Fruit fly (Drosophila melanogaster) whole organism, adult: ENCODE measurements around the gene puf.

Experiments
- CG11617 ChIP-seq: fragments of 200-800 bp; sonication (Bioruptor generic); optimal IDR thresholded peaks from 2 replicates; lab custom pipeline; 2017; ENCODE audit warnings: mild to moderate bottlenecking, missing biosample characterization, missing genetic modification reagents, missing genetic modification characterization
- CG12768 ChIP-seq: fragments of 200-800 bp; sonication (Bioruptor generic); optimal IDR thresholded peaks from 2 replicates; lab custom pipeline; 2017; ENCODE audit warnings: missing biosample characterization, missing genetic modification characterization, mild to moderate bottlenecking, moderate library complexity, missing genetic modification reagents
- CG14711 ChIP-seq: fragments of 200-800 bp; sonication (Bioruptor generic); optimal IDR thresholded peaks from 2 replicates; lab custom pipeline; 2018; ENCODE audit warnings: missing biosample characterization, mild to moderate bottlenecking, missing genetic modification characterization, moderate library complexity
- CG1620 ChIP-seq: fragments of 200-800 bp; sonication (Bioruptor generic); optimal IDR thresholded peaks from 2 replicates; lab custom pipeline; 2016; ENCODE audit warnings: missing biosample characterization, missing genetic modification characterization
- CG33017 ChIP-seq: fragments of 200-800 bp; sonication (Bioruptor generic); optimal IDR thresholded peaks from 2 replicates; lab custom pipeline; 2018; ENCODE audit warnings: missing biosample characterization, mild to moderate bottlenecking, missing genetic modification characterization, moderate library complexity
- CG5204 ChIP-seq: fragments of 200-800 bp; sonication (Bioruptor generic); optimal IDR thresholded peaks from 2 replicates; lab custom pipeline; 2016; ENCODE audit warnings: missing biosample characterization, missing genetic modification characterization
- CG7045 ChIP-seq: fragments of 200-800 bp; sonication (Bioruptor generic); optimal IDR thresholded peaks from 2 replicates; lab custom pipeline; 2017; ENCODE audit warnings: missing biosample characterization, mild to moderate bottlenecking, missing genetic modification characterization
- CG7101 ChIP-seq: fragments of 200-800 bp; sonication (Bioruptor generic); optimal IDR thresholded peaks from 2 replicates; lab custom pipeline; 2018; ENCODE audit warnings: missing biosample characterization, mild to moderate bottlenecking, missing genetic modification characterization, moderate library complexity
- Clk ChIP-seq: fragments of 200-800 bp; sonication (Bioruptor generic); optimal IDR thresholded peaks from 2 replicates; lab custom pipeline; 2017; ENCODE audit warnings: missing biosample characterization, missing genetic modification characterization
- Crg-1 ChIP-seq: fragments of 200-800 bp; sonication (Bioruptor generic); optimal IDR thresholded peaks from 2 replicates; lab custom pipeline; 2016; ENCODE audit warnings: missing biosample characterization, missing genetic modification characterization
- Hr96 ChIP-seq: fragments of 200-800 bp; sonication (Bioruptor generic); optimal IDR thresholded peaks from 2 replicates; lab custom pipeline; 2016; ENCODE audit warnings: missing biosample characterization, missing genetic modification characterization
- Mnt ChIP-seq: fragments of 200-800 bp; sonication (Bioruptor generic); optimal IDR thresholded peaks from 2 replicates; lab custom pipeline; 2016; ENCODE audit warnings: missing biosample characterization, mild to moderate bottlenecking, missing genetic modification characterization
- bab1 ChIP-seq: fragments of 200-800 bp; sonication (Bioruptor generic); optimal IDR thresholded peaks from 3 replicates; lab custom pipeline; 2019; ENCODE audit warnings: missing biosample characterization, mild to moderate bottlenecking, missing genetic modification characterization, moderate library complexity
- cic ChIP-seq: fragments of 200-800 bp; sonication (Bioruptor generic); optimal IDR thresholded peaks from 2 replicates; lab custom pipeline; 2017; ENCODE audit warnings: missing biosample characterization, mild to moderate bottlenecking, missing genetic modification characterization, moderate library complexity
- kay ChIP-seq: fragments of 200-800 bp; sonication (Bioruptor generic); peaks from one replicate; lab custom pipeline; 2016; ENCODE audit warnings: missing biosample characterization, missing genetic modification characterization, borderline replicate concordance
- ovo ChIP-seq: fragments of 200-800 bp; sonication (Bioruptor generic); optimal IDR thresholded peaks from 2 replicates; lab custom pipeline; 2016; ENCODE audit warnings: missing biosample characterization, missing genetic modification characterization
- pad ChIP-seq: fragments of 200-800 bp; sonication (Bioruptor generic); optimal IDR thresholded peaks from 3 replicates; lab custom pipeline; 2017; ENCODE audit warnings: missing biosample characterization, missing genetic modification characterization, mild to moderate bottlenecking, moderate library complexity, missing genetic modification reagents
- tj ChIP-seq: fragments of 200-800 bp; sonication (Bioruptor generic); optimal IDR thresholded peaks from 3 replicates; lab custom pipeline; 2017; ENCODE audit warnings: missing biosample characterization, mild to moderate bottlenecking, missing genetic modification characterization, moderate library complexity
- toe ChIP-seq: fragments of 200-800 bp; sonication (Bioruptor generic); optimal IDR thresholded peaks from 2 replicates; lab custom pipeline; 2016; ENCODE audit warnings: missing biosample characterization, missing genetic modification characterization

The puf gene

dm6 chr3R:24588829-24589638 is 60.8 kb downstream of the puf start:
- TF ChIP-seq bab1 (GFP tag; lab: Kevin White, UChicago), result peak; percentile 35
- no peak for TF ChIP-seq CG1620 (GFP tag; lab: Kevin White, UChicago)
- TF ChIP-seq CG14711 (tag; lab: Kevin White, UChicago), result no peak
- no peak for TF ChIP-seq CG7101 (tag; lab: Kevin White, UChicago)
- no peak for TF ChIP-seq Hr96 (GFP tag; lab: Kevin White, UChicago)
- peak; percentile 19 for TF ChIP-seq CG11617 (GFP tag; lab: Kevin White, UChicago)
- TF ChIP-seq CG5204, result no peak
- TF ChIP-seq ovo (GFP tag; lab: Kevin White, UChicago), result peak; percentile 15
- no peak for TF ChIP-seq CG33017 (tag; lab: Kevin White, UChicago)
- no peak for TF ChIP-seq kay (GFP tag; lab: Kevin White, UChicago)
- TF ChIP-seq pad, result no peak
- TF ChIP-seq CG7045 (GFP tag; lab: Kevin White, UChicago), result no peak
- TF ChIP-seq tj (GFP tag; lab: Kevin White, UChicago), result peak; percentile 35
- peak; percentile 50 for TF ChIP-seq cic (GFP tag; lab: Kevin White, UChicago)
- TF ChIP-seq Mnt (GFP tag; lab: Kevin White, UChicago), result peak; percentile 21
- no peak for TF ChIP-seq toe (GFP tag; lab: Kevin White, UChicago)
- TF ChIP-seq Clk (GFP tag; lab: Kevin White, UChicago), result no peak

DNA sequence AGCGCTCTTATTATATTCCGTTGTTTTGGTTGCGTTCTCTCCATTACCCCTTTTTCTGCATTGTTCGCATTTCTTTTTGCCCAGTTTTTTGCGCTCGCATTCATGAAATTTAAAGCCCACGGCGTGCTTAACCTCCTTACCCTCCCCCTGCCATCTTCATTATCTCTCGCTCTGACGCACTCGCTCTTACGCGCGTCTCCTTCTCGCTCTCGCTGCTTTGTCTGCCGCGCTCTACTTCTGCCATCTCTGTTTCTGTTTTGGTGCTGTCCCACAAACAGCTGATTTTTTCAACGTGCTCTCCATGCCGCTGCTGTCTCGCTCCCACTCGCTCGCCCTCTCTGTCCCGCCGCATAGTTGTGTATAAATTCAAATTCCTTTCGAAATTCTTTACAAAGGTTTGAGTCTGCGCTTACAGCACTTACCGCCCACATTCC is 63.4 kb downstream of the puf start:
- TF ChIP-seq Hr96 (GFP tag; lab: Kevin White, UChicago) (no peak), toe (GFP tag; lab: Kevin White, UChicago) (no peak), CG11617 (GFP tag; lab: Kevin White, UChicago) (peak; percentile 19), CG12768 (GFP tag; lab: Kevin White, UChicago) (peak; percentile 50), cic (GFP tag; lab: Kevin White, UChicago) (peak; percentile 92), Crg-1 (GFP tag; lab: Kevin White, UChicago) (no peak), Mnt (GFP tag; lab: Kevin White, UChicago) (peak; percentile 86), pad (peak; percentile 95), ovo (GFP tag; lab: Kevin White, UChicago) (peak; percentile 65), CG5204 (no peak), tj (GFP tag; lab: Kevin White, UChicago) (peak; percentile 99), bab1 (GFP tag; lab: Kevin White, UChicago) (peak; percentile 25)
